Worm (Caenorhabditis elegans) whole organism, L4/young adult: ENCODE measurements around the gene puf-6.

ENCODE experiments used
- W03F9.2 ChIP-seq: fragments of 150-350 bp; optimal IDR thresholded peaks from 2 replicates; lab custom pipeline; 2014; ENCODE audit warnings: missing biosample characterization, missing genetic modification characterization
- him-1 ChIP-seq: sonication (generic microtip); optimal IDR thresholded peaks from 2 replicates; lab custom pipeline; 2016; ENCODE audit warnings: missing genotype, missing genetic modification reagents, missing genetic modification characterization, missing compliant biosample characterization

DNA sequence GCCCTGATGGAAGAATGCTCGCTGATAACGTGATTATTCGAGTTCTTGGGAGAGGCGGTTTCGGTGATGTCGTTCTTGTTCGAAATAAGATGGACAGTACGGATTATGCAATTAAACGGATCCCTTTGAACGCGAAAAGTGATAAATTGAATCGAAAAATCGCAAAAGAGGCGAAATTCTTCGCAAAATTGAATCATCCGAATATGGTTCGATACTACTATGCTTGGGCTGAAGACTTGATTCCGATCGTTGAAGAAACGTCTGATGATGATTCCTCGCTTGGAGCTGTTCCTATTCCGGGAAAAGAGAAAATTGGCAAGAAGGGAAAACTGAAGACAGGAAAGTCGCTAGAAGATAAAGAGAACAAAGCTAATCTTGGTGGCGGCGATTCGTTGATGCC lies 42.7 kb upstream of the puf-6 start:
- no peak for TF ChIP-seq W03F9.2
- TF ChIP-seq him-1 = no peak
